Worm (Caenorhabditis elegans): Measurements from ENCODE around the gene Y41C4A.22.

The Y41C4A.22 gene

DNA sequence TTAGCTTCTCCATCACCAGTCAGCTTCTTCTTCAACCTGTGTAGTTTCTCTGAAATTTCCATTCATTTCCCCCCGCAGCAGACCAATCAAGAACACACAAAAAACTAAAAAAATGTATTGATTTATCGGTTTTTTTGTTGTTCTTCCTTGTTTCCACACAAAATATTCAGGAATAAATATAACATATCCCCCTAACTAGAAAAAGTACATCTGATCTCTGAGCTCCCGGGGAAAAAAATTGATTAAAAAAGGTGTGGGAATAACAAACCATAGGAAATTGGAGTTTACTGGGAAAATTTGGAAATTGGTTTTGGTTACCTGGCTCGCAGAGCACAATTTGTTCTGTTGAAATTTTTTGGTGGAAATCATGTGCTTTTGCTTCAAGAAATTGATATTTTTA is at the start of gene Y41C4A.22:
Gene Y41C4A.22 (plus strand): TSS at position 301 of the 400 bp plus-strand sequence.
- TF ChIP-seq sem-2 (GFP tag; optimal IDR thresholded peaks at IDR 0.05): no peak
- no peak for TF ChIP-seq ces-1 (GFP tag; optimal IDR thresholded peaks at IDR 0.05)
- TF ChIP-seq snpc-4 (tag; optimal IDR thresholded peaks at IDR 0.05): no peak
- TF ChIP-seq unc-120 (tag; optimal IDR thresholded peaks at IDR 0.05; ENCODE audit: poor library complexity, severe bottlenecking): no peak
- TF ChIP-seq ztf-11 (tag; optimal IDR thresholded peaks at IDR 0.05): no peak
- no peak for TF ChIP-seq elt-3 (tag; optimal IDR thresholded peaks at IDR 0.05)
- no peak for TF ChIP-seq blmp-1 (tag; optimal IDR thresholded peaks at IDR 0.05)
- no peak for TF ChIP-seq cnd-1 (tag; optimal IDR thresholded peaks at IDR 0.05)
- TF ChIP-seq unc-62 (GFP tag; optimal IDR thresholded peaks at IDR 0.05): no peak
- no peak for TF ChIP-seq nhr-28 (tag; optimal IDR thresholded peaks at IDR 0.05)
- no peak for TF ChIP-seq nhr-76 (tag; optimal IDR thresholded peaks at IDR 0.05)
- no peak for TF ChIP-seq M03D4.4 (tag; optimal IDR thresholded peaks at IDR 0.05)
- TF ChIP-seq ceh-39 (tag; optimal IDR thresholded peaks at IDR 0.05): no peak

DNA sequence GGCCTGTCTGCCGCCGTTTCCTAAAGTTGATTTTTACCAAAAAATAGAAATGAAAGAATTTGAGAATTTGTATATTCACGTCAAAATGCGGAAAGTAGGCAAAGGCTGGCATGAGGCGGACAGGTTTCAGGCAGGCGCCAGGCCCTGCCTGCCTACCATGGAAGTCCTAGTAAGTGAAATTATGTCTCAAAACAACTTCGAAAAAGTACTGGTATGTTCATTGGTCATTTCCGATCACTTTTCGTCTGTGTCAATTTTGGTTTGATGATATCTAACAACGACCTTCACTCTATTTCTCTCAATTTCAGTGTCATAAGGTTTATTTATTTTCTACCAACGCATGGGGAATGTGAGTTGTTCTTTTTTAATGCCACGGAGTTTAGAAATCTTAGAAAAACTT is 44.9 kb upstream of the Y41C4A.22 start, which contains the start of gene faah-6:
Gene faah-6 (plus strand): TSS at position 301 of the 400 bp plus-strand sequence.
- TF ChIP-seq flh-1 (GFP tag; optimal IDR thresholded peaks at IDR 0.05) (no peak), lin-32 (GFP tag; optimal IDR thresholded peaks at IDR 0.05) (no peak), ceh-83 (GFP tag; optimal IDR thresholded peaks at IDR 0.05) (no peak), blmp-1 (tag; optimal IDR thresholded peaks at IDR 0.05) (no peak), elt-3 (tag; optimal IDR thresholded peaks at IDR 0.05) (no peak), ztf-11 (tag; optimal IDR thresholded peaks at IDR 0.05) (no peak), ces-1 (GFP tag; optimal IDR thresholded peaks at IDR 0.05) (no peak), cnd-1 (tag; optimal IDR thresholded peaks at IDR 0.05) (no peak)

DNA sequence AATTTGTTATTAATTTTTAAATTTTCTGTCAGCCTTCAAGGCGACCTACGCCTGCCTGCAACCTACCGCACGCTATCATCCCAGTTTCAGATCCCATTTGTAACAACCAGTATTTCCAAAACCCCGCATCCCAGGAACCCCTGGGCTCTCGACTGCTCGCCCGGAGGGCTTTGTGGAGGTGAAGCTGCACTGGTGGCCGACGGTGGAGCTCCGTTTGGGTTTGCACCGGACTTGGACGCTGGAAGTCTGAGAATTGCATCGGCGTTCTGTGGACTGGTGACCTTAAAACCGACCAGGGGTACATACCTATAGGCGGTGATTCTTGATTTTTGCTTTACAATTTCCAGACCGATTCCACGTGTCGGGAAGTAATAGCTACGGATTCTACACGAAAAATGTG is 43.6 kb upstream of the Y41C4A.22 start:
- TF ChIP-seq flh-1 (GFP tag; optimal IDR thresholded peaks at IDR 0.05) (no peak), ceh-43 (GFP tag; optimal IDR thresholded peaks at IDR 0.05) (no peak), nhr-2 (tag; optimal IDR thresholded peaks at IDR 0.05) (no peak), ztf-11 (tag; optimal IDR thresholded peaks at IDR 0.05) (no peak), lin-13 (tag; optimal IDR thresholded peaks at IDR 0.05) (no peak), cnd-1 (tag; optimal IDR thresholded peaks at IDR 0.05) (no peak), elt-1 (tag; optimal IDR thresholded peaks at IDR 0.05; ENCODE audit: borderline replicate concordance, insufficient read depth) (no peak), mep-1 (tag; optimal IDR thresholded peaks at IDR 0.05) (no peak), ceh-83 (GFP tag; optimal IDR thresholded peaks at IDR 0.05) (no peak), mab-5 (tag; optimal IDR thresholded peaks at IDR 0.05) (no peak), lsy-2 (tag; optimal IDR thresholded peaks at IDR 0.05) (no peak), pha-4 (tag; optimal IDR thresholded peaks at IDR 0.05) (no peak), blmp-1 (tag; optimal IDR thresholded peaks at IDR 0.05) (no peak), M03D4.4 (tag; optimal IDR thresholded peaks at IDR 0.05) (no peak), lin-32 (GFP tag; optimal IDR thresholded peaks at IDR 0.05) (no peak), nhr-76 (tag; optimal IDR thresholded peaks at IDR 0.05) (no peak), unc-120 (tag; optimal IDR thresholded peaks at IDR 0.05; ENCODE audit: poor library complexity, severe bottlenecking) (no peak), nhr-12 (tag; optimal IDR thresholded peaks at IDR 0.05) (no peak), sptf-1 (tag; optimal IDR thresholded peaks at IDR 0.05) (no peak)

DNA sequence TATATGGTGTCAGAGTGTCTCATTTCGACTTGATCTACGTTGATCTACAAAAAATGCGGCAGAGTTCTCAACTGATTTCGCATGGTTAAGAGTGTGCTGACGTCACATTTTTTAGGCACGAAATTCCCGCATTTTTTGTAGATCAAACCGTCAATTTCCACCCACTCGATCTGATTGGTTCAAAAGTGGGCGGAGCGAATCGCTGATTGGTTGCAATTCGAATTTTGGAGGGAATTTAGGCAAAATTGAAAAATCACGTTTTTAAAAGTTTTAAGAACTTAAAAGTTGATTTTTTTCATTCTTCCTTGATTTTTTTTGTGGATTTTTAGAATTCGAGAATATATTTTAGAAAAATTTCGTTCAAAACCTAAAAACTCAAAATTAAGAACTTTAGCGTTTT is 38.7 kb upstream of the Y41C4A.22 start:
- TF ChIP-seq tbx-8 (GFP tag; optimal IDR thresholded peaks at IDR 0.05): no peak
- TF ChIP-seq nhr-76 (tag; optimal IDR thresholded peaks at IDR 0.05): no peak
- TF ChIP-seq snpc-4 (tag; optimal IDR thresholded peaks at IDR 0.05): no peak
- no peak for TF ChIP-seq blmp-1 (tag; optimal IDR thresholded peaks at IDR 0.05)
- TF ChIP-seq nhr-12 (tag; optimal IDR thresholded peaks at IDR 0.05): no peak
- no peak for TF ChIP-seq nhr-2 (tag; optimal IDR thresholded peaks at IDR 0.05)
- TF ChIP-seq ztf-11 (tag; optimal IDR thresholded peaks at IDR 0.05): no peak
- no peak for TF ChIP-seq pha-4 (tag; optimal IDR thresholded peaks at IDR 0.05)
- no peak for TF ChIP-seq lin-13 (tag; optimal IDR thresholded peaks at IDR 0.05)
- TF ChIP-seq cnd-1 (tag; optimal IDR thresholded peaks at IDR 0.05): no peak
- TF ChIP-seq nhr-237 (tag; optimal IDR thresholded peaks at IDR 0.05): no peak
- TF ChIP-seq ham-2 (GFP tag; optimal IDR thresholded peaks at IDR 0.05): no peak
- TF ChIP-seq lsy-2 (tag; optimal IDR thresholded peaks at IDR 0.05): no peak

DNA sequence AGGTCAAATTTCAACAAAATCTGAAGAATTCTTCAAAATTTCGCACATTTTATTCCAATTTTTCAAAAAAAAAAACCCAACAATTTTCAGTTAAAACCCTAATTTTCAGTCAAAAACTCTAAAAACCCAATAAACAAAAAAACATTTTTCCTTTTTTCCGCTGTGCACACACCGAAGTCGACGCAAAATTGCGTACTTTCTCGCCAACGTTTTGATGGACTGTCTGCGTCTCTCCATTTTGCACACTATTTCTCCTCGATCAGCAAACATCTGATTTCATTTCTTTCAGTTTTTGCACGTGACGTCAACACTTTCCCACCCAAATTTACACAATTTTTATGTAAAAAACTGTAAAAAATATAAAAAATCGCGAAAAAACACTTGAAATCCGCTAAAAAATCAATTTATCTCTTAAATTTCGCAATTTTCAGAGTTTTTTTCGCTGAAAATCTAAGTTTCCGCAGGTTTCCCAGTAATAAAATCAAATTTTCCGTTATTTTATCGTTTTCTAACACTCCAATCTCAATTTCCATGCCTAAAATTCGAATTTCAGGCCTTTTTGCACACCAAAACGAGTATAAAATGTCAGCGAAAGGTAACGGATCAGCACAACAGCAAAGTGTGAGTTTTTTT is 37.8 kb upstream of the Y41C4A.22 start, which contains the start of gene crh-1:
Gene crh-1 (plus strand): TSS at position 583 of the 633 bp plus-strand sequence.
- TF ChIP-seq zip-8 (tag; optimal IDR thresholded peaks at IDR 0.05) (no peak), hlh-1 (tag; optimal IDR thresholded peaks at IDR 0.05) (peak; percentile 27), ham-2 (GFP tag; optimal IDR thresholded peaks at IDR 0.05) (no peak), nhr-2 (tag; optimal IDR thresholded peaks at IDR 0.05) (no peak), bed-3 (GFP tag; optimal IDR thresholded peaks at IDR 0.05) (no peak), ceh-39 (tag; optimal IDR thresholded peaks at IDR 0.05) (no peak), flh-1 (GFP tag; optimal IDR thresholded peaks at IDR 0.05) (no peak), ceh-83 (GFP tag; optimal IDR thresholded peaks at IDR 0.05) (no peak), tbx-8 (GFP tag; optimal IDR thresholded peaks at IDR 0.05) (no peak), ces-1 (GFP tag; optimal IDR thresholded peaks at IDR 0.05) (peak; percentile 54), snpc-4 (tag; optimal IDR thresholded peaks at IDR 0.05) (no peak), nhr-28 (tag; optimal IDR thresholded peaks at IDR 0.05) (no peak), mab-5 (tag; optimal IDR thresholded peaks at IDR 0.05) (no peak), nhr-237 (tag; optimal IDR thresholded peaks at IDR 0.05) (peak; percentile 54), nhr-12 (tag; optimal IDR thresholded peaks at IDR 0.05) (no peak), blmp-1 (tag; optimal IDR thresholded peaks at IDR 0.05) (no peak), drap-1 (GFP tag; optimal IDR thresholded peaks at IDR 0.05) (no peak), ztf-11 (tag; optimal IDR thresholded peaks at IDR 0.05) (no peak), unc-39 (tag; optimal IDR thresholded peaks at IDR 0.05) (no peak), lsy-2 (tag; optimal IDR thresholded peaks at IDR 0.05) (peak; percentile 35), mep-1 (tag; optimal IDR thresholded peaks at IDR 0.05) (peak; percentile 70), sptf-1 (tag; optimal IDR thresholded peaks at IDR 0.05) (no peak), pha-4 (tag; optimal IDR thresholded peaks at IDR 0.05) (no peak), lin-32 (GFP tag; optimal IDR thresholded peaks at IDR 0.05) (no peak), ceh-43 (GFP tag; optimal IDR thresholded peaks at IDR 0.05) (no peak), cnd-1 (tag; optimal IDR thresholded peaks at IDR 0.05) (no peak), elt-3 (tag; optimal IDR thresholded peaks at IDR 0.05) (no peak), unc-120 (tag; optimal IDR thresholded peaks at IDR 0.05; ENCODE audit: poor library complexity, severe bottlenecking) (no peak), nhr-76 (tag; optimal IDR thresholded peaks at IDR 0.05) (no peak), M03D4.4 (tag; optimal IDR thresholded peaks at IDR 0.05) (no peak), elt-1 (tag; optimal IDR thresholded peaks at IDR 0.05; ENCODE audit: borderline replicate concordance, insufficient read depth) (no peak), lin-13 (tag; optimal IDR thresholded peaks at IDR 0.05) (no peak)

Measured in whole organism, mixed stage, embryonic.